Worm (Caenorhabditis elegans) whole organism, late embryonic: ENCODE data around the gene col-177.

ENCODE experiments used
- Y22D7AL.16 ChIP-seq: sonication (generic microtip); optimal IDR thresholded peaks from 2 replicates; lab custom pipeline; 2016; ENCODE audit warnings: missing genetic modification characterization, missing compliant biosample characterization
- ama-1 ChIP-seq: fragments of 150-350 bp; optimal IDR thresholded peaks from 2 replicates; lab custom pipeline; 2014
- dmd-4 ChIP-seq: sonication (generic microtip); optimal IDR thresholded peaks from 2 replicates; lab custom pipeline; 2016; ENCODE audit warnings: borderline replicate concordance, missing genetic modification characterization, missing compliant biosample characterization
- dve-1 ChIP-seq: sonication (generic microtip); optimal IDR thresholded peaks from 2 replicates; lab custom pipeline; 2017; ENCODE audit warnings: antibody characterized with exemption, mild to moderate bottlenecking, missing genetic modification characterization, missing compliant biosample characterization
- elt-2 ChIP-seq: sonication (generic microtip); optimal IDR thresholded peaks from 2 replicates; lab custom pipeline; 2016; ENCODE audit warnings: missing genetic modification reagents, missing genetic modification characterization, missing compliant biosample characterization
- fax-1 ChIP-seq: sonication (generic microtip); optimal IDR thresholded peaks from 2 replicates; lab custom pipeline; 2016; ENCODE audit warnings: missing genotype, missing genetic modification characterization, missing compliant biosample characterization
- hlh-15 ChIP-seq: sonication (generic microtip); optimal IDR thresholded peaks from 2 replicates; lab custom pipeline; 2016; ENCODE audit warnings: missing genetic modification characterization, missing compliant biosample characterization
- nhr-11 ChIP-seq: fragments of 150-350 bp; optimal IDR thresholded peaks from 2 replicates; lab custom pipeline; 2014; ENCODE audit warnings: missing biosample characterization, missing genetic modification characterization
- nhr-232 ChIP-seq: sonication (generic microtip); optimal IDR thresholded peaks from 2 replicates; lab custom pipeline; 2016; ENCODE audit warnings: missing genetic modification characterization, missing compliant biosample characterization
- odd-2 ChIP-seq: sonication (generic microtip); optimal IDR thresholded peaks from 2 replicates; lab custom pipeline; 2017; ENCODE audit warnings: antibody characterized with exemption, mild to moderate bottlenecking, missing genetic modification characterization, missing compliant biosample characterization
- pag-3 ChIP-seq: sonication (generic microtip); optimal IDR thresholded peaks from 2 replicates; lab custom pipeline; 2016; ENCODE audit warnings: missing compliant biosample characterization, missing genetic modification characterization, borderline replicate concordance
- sox-2 ChIP-seq: fragments of 200-800 bp; sonication (Bioruptor generic); IDR thresholded peaks from 2 replicates; pipeline ENCODE4 v1.3.6; 2022; ENCODE audit warnings: missing genetic modification reagents, missing genetic modification characterization, missing compliant biosample characterization
- tbx-2 ChIP-seq: sonication (generic microtip); optimal IDR thresholded peaks from 2 replicates; lab custom pipeline; 2016; ENCODE audit warnings: missing genetic modification characterization, missing compliant biosample characterization
- unc-55 ChIP-seq: sonication (generic microtip); optimal IDR thresholded peaks from 2 replicates; lab custom pipeline; 2017; ENCODE audit warnings: missing biosample characterization, missing genetic modification reagents, missing genetic modification characterization

- TF ChIP-seq ama-1 (lab: Kevin White, UChicago) (no peak), hlh-15 (no peak), nhr-11 (tag; lab: Kevin White, UChicago) (no peak), dmd-4 (tag; lab: Kevin White, UChicago) (no peak), fax-1 (no peak), elt-2 (no peak), odd-2 (tag; lab: Kevin White, UChicago) (no peak), pag-3 (tag; lab: Kevin White, UChicago) (no peak), unc-55 (GFP tag; lab: Kevin White, UChicago) (no peak), nhr-232 (tag; lab: Kevin White, UChicago) (no peak), dve-1 (tag; lab: Kevin White, UChicago) (no peak), Y22D7AL.16 (tag; lab: Kevin White, UChicago) (no peak), sox-2 (GFP tag; lab: Robert Waterston, UW) (no peak), tbx-2 (tag; lab: Kevin White, UChicago) (no peak)
These were observed 13.0 kb upstream of the col-177 start for ce11 chrX:11014394-11015280.
